Fruit fly (Drosophila melanogaster): ENCODE measurements around the gene mRpL15.

dm6 chr3L:20393357-20393756, 42.7 kb downstream of the mRpL15 start, which contains the start of gene CG33969:
- TF ChIP-seq Clk (GFP tag; optimal IDR thresholded peaks at IDR 0.05) (no peak), Hr96 (GFP tag; optimal IDR thresholded peaks at IDR 0.05) (no peak), toe (GFP tag; optimal IDR thresholded peaks at IDR 0.05) (no peak), Mnt (GFP tag; optimal IDR thresholded peaks at IDR 0.05) (no peak), ovo (GFP tag; optimal IDR thresholded peaks at IDR 0.05) (no peak), CG7045 (GFP tag; optimal IDR thresholded peaks at IDR 0.05) (no peak), Crg-1 (GFP tag; optimal IDR thresholded peaks at IDR 0.05) (peak; percentile 18)
